Worm (Caenorhabditis elegans): ENCODE data around the gene sru-40.

DNA sequence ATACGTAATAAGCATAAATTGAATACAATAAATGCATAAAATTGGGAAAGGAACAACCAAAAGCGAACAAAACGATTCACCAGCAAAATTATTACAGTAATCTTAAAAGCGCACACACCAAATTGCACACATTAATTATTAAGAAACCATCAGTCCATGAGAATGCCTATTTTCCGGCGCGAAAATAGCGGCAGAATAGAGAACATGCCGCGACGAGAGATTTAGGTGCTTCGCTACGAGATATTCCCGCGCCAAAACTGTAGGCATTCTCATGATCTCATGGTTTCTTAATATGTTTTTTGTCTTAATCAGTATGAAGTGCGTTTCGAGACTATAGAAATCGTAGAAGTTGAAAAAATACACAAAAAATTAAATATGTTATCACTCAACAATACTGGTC lies 49.6 kb downstream of the sru-40 start:
- TF ChIP-seq F13C5.2 (tag; optimal IDR thresholded peaks at IDR 0.05), result no peak
- no peak for TF ChIP-seq B0310.2 (tag; optimal IDR thresholded peaks at IDR 0.05)
- no peak for TF ChIP-seq hmbx-1 (tag; optimal IDR thresholded peaks at IDR 0.05)
- TF ChIP-seq flt-1 (GFP tag; IDR thresholded peaks at IDR 0.05), result no peak
- no peak for TF ChIP-seq ama-1 (optimal IDR thresholded peaks at IDR 0.05)
- no peak for TF ChIP-seq pes-1 (GFP tag; IDR thresholded peaks at IDR 0.05)
- TF ChIP-seq scrt-1 (GFP tag; IDR thresholded peaks at IDR 0.05), result no peak
- no peak for TF ChIP-seq hmg-4 (GFP tag; optimal IDR thresholded peaks at IDR 0.05)
- no peak for TF ChIP-seq hnd-1 (tag; optimal IDR thresholded peaks at IDR 0.05)
- no peak for TF ChIP-seq ets-7 (tag; optimal IDR thresholded peaks at IDR 0.05)
- TF ChIP-seq ceh-13 (GFP tag; optimal IDR thresholded peaks at IDR 0.05), result no peak
- no peak for TF ChIP-seq tra-4 (tag; optimal IDR thresholded peaks at IDR 0.05)
- no peak for TF ChIP-seq sea-1 (GFP tag; conservative IDR thresholded peaks at IDR 0.05)
